Worm (Caenorhabditis elegans) whole organism, L4/young adult: Measurements from ENCODE around the gene srt-33.

Experiments
- W03F9.2 ChIP-seq: fragments of 150-350 bp; optimal IDR thresholded peaks from 2 replicates; lab custom pipeline; 2014; ENCODE audit warnings: missing biosample characterization, missing genetic modification characterization
- dao-5 ChIP-seq: sonication (generic microtip); optimal IDR thresholded peaks from 2 replicates; lab custom pipeline; 2016; ENCODE audit warnings: missing genotype, missing genetic modification characterization, moderate library complexity, missing compliant biosample characterization
- him-1 ChIP-seq: sonication (generic microtip); optimal IDR thresholded peaks from 2 replicates; lab custom pipeline; 2016; ENCODE audit warnings: missing genotype, missing genetic modification reagents, missing genetic modification characterization, missing compliant biosample characterization

DNA sequence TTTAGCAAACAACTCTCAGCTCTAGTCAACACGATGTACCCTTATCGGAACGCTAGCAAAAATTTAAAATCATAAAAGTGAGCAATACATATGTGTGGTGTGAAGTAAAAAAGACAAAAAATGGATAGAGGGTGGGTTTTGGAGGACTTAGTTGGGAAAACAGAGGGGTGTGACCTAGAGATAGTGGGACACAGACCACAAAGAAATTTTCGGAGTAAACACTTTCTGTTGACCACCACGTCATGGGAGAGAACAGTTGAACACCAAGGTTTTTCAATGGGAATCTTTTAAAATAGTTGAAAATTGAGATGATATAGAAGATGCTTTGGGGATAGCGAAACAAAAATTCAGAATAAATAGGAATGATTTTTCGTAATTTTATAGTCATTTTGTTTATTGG lies 37.5 kb upstream of the srt-33 start:
- TF ChIP-seq him-1, result no peak
- no peak for TF ChIP-seq W03F9.2
- TF ChIP-seq dao-5 (tag; lab: Kevin White, UChicago), result no peak
